Fruit fly (Drosophila melanogaster): ENCODE measurements around the gene CG1273.

DNA sequence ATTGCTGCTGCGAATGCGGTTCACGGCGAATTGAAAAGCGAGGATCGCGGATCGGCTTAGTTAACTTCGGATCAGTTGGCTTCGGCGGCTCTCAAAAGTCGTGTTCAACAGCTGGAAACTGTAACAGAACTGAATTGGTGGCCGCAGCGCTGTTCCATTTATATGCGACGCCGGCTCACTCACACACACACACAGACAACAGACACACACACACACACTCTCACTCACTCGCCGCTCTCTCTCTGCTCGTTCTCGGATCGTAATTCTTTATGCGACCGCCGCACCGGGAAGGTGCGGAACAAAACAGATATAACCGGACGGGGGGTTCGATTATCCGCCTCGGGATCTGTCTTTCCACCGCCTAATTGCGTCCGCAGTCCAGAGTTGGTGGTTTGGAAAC lies 36.4 kb upstream of the CG1273 start, which contains the start of gene CG46460:
- TF ChIP-seq D1 (tag; optimal IDR thresholded peaks at IDR 0.05) (no peak), CG15710 (tag; optimal IDR thresholded peaks at IDR 0.05) (peak; percentile 31), fd96Ca (GFP tag; IDR thresholded peaks at IDR 0.05) (no peak; the same call in 2 of the 3 replicates), CG12605 (GFP tag; IDR thresholded peaks at IDR 0.05) (peak; percentile 43; the same call in 1 of the 2 replicates), EcR (GFP tag; optimal IDR thresholded peaks at IDR 0.05) (peak; percentile 67), Ets98B (GFP tag; IDR thresholded peaks at IDR 0.05) (peak; percentile 49; the same call in 1 of the 2 replicates), CG17806 (tag; optimal IDR thresholded peaks at IDR 0.05) (no peak)
